Worm (Caenorhabditis elegans) whole organism, mixed stage, embryonic: ENCODE data around the gene nlp-3.
A peak's percentile ranks its signal among the peaks of the same experiment; 100 is the strongest.

Source experiments
- M03D4.4 ChIP-seq: sonication (generic microtip); optimal IDR thresholded peaks from 2 replicates; lab custom pipeline; 2017; ENCODE audit warnings: mild to moderate bottlenecking, missing genetic modification characterization, missing compliant biosample characterization
- bed-3 ChIP-seq: fragments of 200-800 bp; sonication (Bioruptor generic); optimal IDR thresholded peaks from 3 replicates; lab custom pipeline; 2018; ENCODE audit warnings: mild to moderate bottlenecking, missing genetic modification characterization, moderate library complexity, missing compliant biosample characterization
- blmp-1 ChIP-seq: fragments of 150-350 bp; optimal IDR thresholded peaks from 2 replicates; lab custom pipeline; 2014; ENCODE audit warnings: missing biosample characterization, missing genetic modification characterization
- ceh-39 ChIP-seq: fragments of 150-350 bp; optimal IDR thresholded peaks from 2 replicates; lab custom pipeline; 2014; ENCODE audit warnings: missing biosample characterization, missing genetic modification characterization
- ceh-43 ChIP-seq: fragments of 200-800 bp; sonication (Bioruptor generic); optimal IDR thresholded peaks from 2 replicates; lab custom pipeline; 2018; ENCODE audit warnings: mild to moderate bottlenecking, missing genetic modification characterization, moderate library complexity, missing compliant biosample characterization
- ceh-83 ChIP-seq: fragments of 200-800 bp; sonication (Bioruptor generic); optimal IDR thresholded peaks from 2 replicates; lab custom pipeline; 2018; ENCODE audit warnings: mild to moderate bottlenecking, missing genetic modification characterization, missing compliant biosample characterization
- ces-1 ChIP-seq: fragments of 150-350 bp; optimal IDR thresholded peaks from 2 replicates; lab custom pipeline; 2014; ENCODE audit warnings: missing biosample characterization, missing genetic modification reagents, missing genetic modification characterization
- cnd-1 ChIP-seq: fragments of 200-800 bp; sonication (Bioruptor generic); optimal IDR thresholded peaks from 2 replicates; lab custom pipeline; 2018; ENCODE audit warnings: mild to moderate bottlenecking, missing genetic modification characterization, missing compliant biosample characterization
- drap-1 ChIP-seq: fragments of 200-800 bp; sonication (Bioruptor generic); optimal IDR thresholded peaks from 3 replicates; lab custom pipeline; 2018; ENCODE audit warnings: mild to moderate bottlenecking, missing genetic modification characterization, missing compliant biosample characterization
- elt-1 ChIP-seq: sonication (generic microtip); optimal IDR thresholded peaks from 2 replicates; lab custom pipeline; 2017; ENCODE audit warnings: missing genetic modification characterization, mild to moderate bottlenecking, missing compliant biosample characterization, antibody characterized with exemption, moderate library complexity, borderline replicate concordance; ENCODE audit not compliant: insufficient read depth
- elt-3 ChIP-seq: fragments of 150-350 bp; optimal IDR thresholded peaks from 2 replicates; lab custom pipeline; 2014; ENCODE audit warnings: missing biosample characterization, missing genetic modification characterization
- flh-1 ChIP-seq: fragments of 200-800 bp; sonication (Bioruptor generic); optimal IDR thresholded peaks from 2 replicates; lab custom pipeline; 2018; ENCODE audit warnings: mild to moderate bottlenecking, missing genetic modification characterization, moderate library complexity, missing compliant biosample characterization
- ham-2 ChIP-seq: fragments of 200-800 bp; sonication (Bioruptor generic); optimal IDR thresholded peaks from 2 replicates; lab custom pipeline; 2018; ENCODE audit warnings: mild to moderate bottlenecking, missing genetic modification characterization, missing compliant biosample characterization
- hlh-1 ChIP-seq: fragments of 150-350 bp; optimal IDR thresholded peaks from 2 replicates; lab custom pipeline; 2014; ENCODE audit warnings: missing biosample characterization, missing genetic modification reagents, missing genetic modification characterization
- lin-13 ChIP-seq: fragments of 150-350 bp; optimal IDR thresholded peaks from 2 replicates; lab custom pipeline; 2014; ENCODE audit warnings: missing biosample characterization, missing genetic modification characterization
- lin-32 ChIP-seq: fragments of 200-800 bp; sonication (Bioruptor generic); optimal IDR thresholded peaks from 2 replicates; lab custom pipeline; 2018; ENCODE audit warnings: mild to moderate bottlenecking, missing genetic modification characterization, missing compliant biosample characterization
- lsy-2 ChIP-seq: fragments of 150-350 bp; optimal IDR thresholded peaks from 2 replicates; lab custom pipeline; 2014; ENCODE audit warnings: missing biosample characterization, missing genetic modification characterization
- mab-5 ChIP-seq: fragments of 150-350 bp; optimal IDR thresholded peaks from 2 replicates; lab custom pipeline; 2014; ENCODE audit warnings: missing biosample characterization, missing genetic modification characterization
- mep-1 ChIP-seq: fragments of 150-350 bp; optimal IDR thresholded peaks from 2 replicates; lab custom pipeline; 2017; ENCODE audit warnings: missing biosample characterization, missing genetic modification reagents, missing genetic modification characterization, inconsistent platforms
- mls-2 ChIP-seq: sonication (generic microtip); optimal IDR thresholded peaks from 2 replicates; lab custom pipeline; 2016; ENCODE audit warnings: mild to moderate bottlenecking, missing genetic modification characterization, moderate library complexity, missing compliant biosample characterization
- nhr-12 ChIP-seq: fragments of 150-350 bp; optimal IDR thresholded peaks from 2 replicates; lab custom pipeline; 2014; ENCODE audit warnings: missing biosample characterization, missing genetic modification characterization
- nhr-2 ChIP-seq: fragments of 150-350 bp; optimal IDR thresholded peaks from 2 replicates; lab custom pipeline; 2014; ENCODE audit warnings: missing biosample characterization, missing genetic modification characterization
- nhr-237 ChIP-seq: fragments of 150-350 bp; optimal IDR thresholded peaks from 2 replicates; lab custom pipeline; 2014; ENCODE audit warnings: missing biosample characterization, missing genetic modification characterization
- nhr-28 ChIP-seq: fragments of 150-350 bp; optimal IDR thresholded peaks from 2 replicates; lab custom pipeline; 2014; ENCODE audit warnings: missing biosample characterization, missing genetic modification characterization
- nhr-76 ChIP-seq: sonication (generic microtip); optimal IDR thresholded peaks from 2 replicates; lab custom pipeline; 2017; ENCODE audit warnings: missing biosample characterization, missing genetic modification characterization
- pha-4 ChIP-seq: fragments of 150-350 bp; optimal IDR thresholded peaks from 2 replicates; lab custom pipeline; 2018; ENCODE audit warnings: missing biosample characterization, missing genetic modification reagents, missing genetic modification characterization
- sem-2 ChIP-seq: fragments of 200-800 bp; sonication (Bioruptor generic); optimal IDR thresholded peaks from 2 replicates; lab custom pipeline; 2018; ENCODE audit warnings: mild to moderate bottlenecking, missing genetic modification characterization, missing compliant biosample characterization
- snpc-4 ChIP-seq: fragments of 150-350 bp; optimal IDR thresholded peaks from 2 replicates; lab custom pipeline; 2014; ENCODE audit warnings: missing biosample characterization, missing genetic modification characterization
- sptf-1 ChIP-seq: sonication (generic microtip); optimal IDR thresholded peaks from 2 replicates; lab custom pipeline; 2017; ENCODE audit warnings: mild to moderate bottlenecking, missing genetic modification characterization, moderate library complexity, missing compliant biosample characterization
- tbx-8 ChIP-seq: fragments of 200-800 bp; sonication (Bioruptor generic); optimal IDR thresholded peaks from 2 replicates; lab custom pipeline; 2018; ENCODE audit warnings: mild to moderate bottlenecking, missing genetic modification characterization, moderate library complexity, missing compliant biosample characterization
- unc-120 ChIP-seq: sonication (generic microtip); optimal IDR thresholded peaks from 2 replicates; lab custom pipeline; 2017; ENCODE audit warnings: missing genetic modification characterization, missing compliant biosample characterization; ENCODE audit not compliant: poor library complexity, severe bottlenecking
- unc-39 ChIP-seq: fragments of 150-350 bp; optimal IDR thresholded peaks from 2 replicates; lab custom pipeline; 2014; ENCODE audit warnings: missing biosample characterization, missing genetic modification characterization
- unc-62 ChIP-seq: fragments of 150-350 bp; optimal IDR thresholded peaks from 2 replicates; lab custom pipeline; 2014; ENCODE audit warnings: missing biosample characterization, missing genetic modification reagents, missing genetic modification characterization
- zip-8 ChIP-seq: fragments of 150-350 bp; optimal IDR thresholded peaks from 2 replicates; lab custom pipeline; 2014; ENCODE audit warnings: missing biosample characterization, missing genetic modification characterization
- ztf-11 ChIP-seq: fragments of 150-350 bp; optimal IDR thresholded peaks from 2 replicates; lab custom pipeline; 2014; ENCODE audit warnings: missing biosample characterization, missing genetic modification characterization

The nlp-3 gene

DNA sequence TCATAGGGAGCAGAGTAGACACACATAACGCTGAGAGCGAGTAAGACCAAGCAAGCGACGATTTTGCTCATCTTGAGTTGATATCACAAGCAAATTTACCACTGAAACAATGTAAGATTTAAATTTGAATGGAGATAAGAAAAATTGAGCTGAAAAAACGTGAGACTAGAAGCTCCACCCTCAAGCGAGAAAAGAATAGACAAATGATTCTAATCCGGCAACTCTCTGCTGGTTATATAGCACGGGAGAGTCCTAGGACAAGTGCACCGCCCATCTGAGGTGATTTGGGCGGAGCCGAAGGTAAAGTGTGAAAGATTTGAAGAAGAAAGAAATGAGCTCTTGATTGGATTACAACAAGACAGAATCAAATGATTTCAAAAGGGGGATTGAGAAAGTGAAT, at the start of gene nlp-3:
Gene nlp-3, minus strand, starts transcription at position 101 of the 400 bp plus-strand sequence.
- TF ChIP-seq sem-2 (no peak), hlh-1 (no peak), ham-2 (no peak), lsy-2 (no peak), nhr-76 (tag; lab: Kevin White, UChicago) (no peak), ces-1 (GFP tag; lab: Kevin White, UChicago) (no peak), ceh-43 (GFP tag; lab: Kevin White, UChicago) (no peak), drap-1 (GFP tag; lab: Kevin White, UChicago) (no peak), ztf-11 (tag; lab: Kevin White, UChicago) (no peak), lin-32 (GFP tag; lab: Kevin White, UChicago) (no peak)

ce11 chrX:13227778-13228177, 49.5 kb upstream of the nlp-3 start:
- TF ChIP-seq zip-8 (tag; lab: Kevin White, UChicago) (peak; percentile 99), nhr-237 (tag; lab: Kevin White, UChicago) (no peak)

- no peak for TF ChIP-seq lsy-2
- no peak for TF ChIP-seq unc-39 (tag; lab: Kevin White, UChicago)
- no peak for TF ChIP-seq elt-3
- TF ChIP-seq elt-1 (tag; lab: Kevin White, UChicago) = no peak
- TF ChIP-seq snpc-4 (tag; lab: Kevin White, UChicago) = no peak
- TF ChIP-seq drap-1 (GFP tag; lab: Kevin White, UChicago) = no peak
- TF ChIP-seq M03D4.4 (tag; lab: Kevin White, UChicago) = no peak
- TF ChIP-seq zip-8 (tag; lab: Kevin White, UChicago) = no peak
- no peak for TF ChIP-seq tbx-8 (GFP tag; lab: Kevin White, UChicago)
- TF ChIP-seq mab-5 (tag; lab: Kevin White, UChicago) = no peak
- no peak for TF ChIP-seq lin-32 (GFP tag; lab: Kevin White, UChicago)
- TF ChIP-seq sem-2 = no peak
- no peak for TF ChIP-seq nhr-12 (tag; lab: Kevin White, UChicago)
- TF ChIP-seq unc-62 (GFP tag; lab: Kevin White, UChicago) = no peak
- no peak for TF ChIP-seq flh-1 (GFP tag; lab: Kevin White, UChicago)
- no peak for TF ChIP-seq mep-1 (tag; lab: Kevin White, UChicago)
- TF ChIP-seq ham-2 = no peak
- TF ChIP-seq pha-4 (tag; lab: Kevin White, UChicago) = no peak
- TF ChIP-seq hlh-1 = no peak
- TF ChIP-seq cnd-1 (tag; lab: Kevin White, UChicago) = no peak
- TF ChIP-seq ces-1 (GFP tag; lab: Kevin White, UChicago) = peak; percentile 39
- TF ChIP-seq ztf-11 (tag; lab: Kevin White, UChicago) = no peak
- TF ChIP-seq nhr-28 (tag; lab: Kevin White, UChicago) = no peak
- TF ChIP-seq nhr-2 = peak; percentile 41
- no peak for TF ChIP-seq mls-2 (tag; lab: Kevin White, UChicago)
- TF ChIP-seq ceh-83 (GFP tag; lab: Kevin White, UChicago) = no peak
- TF ChIP-seq ceh-39 (tag; lab: Kevin White, UChicago) = peak; percentile 51
- no peak for TF ChIP-seq nhr-237 (tag; lab: Kevin White, UChicago)
- peak; percentile 26 for TF ChIP-seq unc-120 (tag; lab: Kevin White, UChicago)
- TF ChIP-seq ceh-43 (GFP tag; lab: Kevin White, UChicago) = no peak
- TF ChIP-seq blmp-1 (tag; lab: Kevin White, UChicago) = no peak
- TF ChIP-seq lin-13 = no peak
- no peak for TF ChIP-seq bed-3 (GFP tag; lab: Kevin White, UChicago)
- peak; percentile 48 for TF ChIP-seq sptf-1 (tag; lab: Kevin White, UChicago)
- TF ChIP-seq, all 35 proteins: peak for 5
These were observed 48.4 kb upstream of the nlp-3 start, which contains the start of gene skr-21 for ce11 chrX:13226614-13227096. Gene skr-21 (minus strand): TSS chrX:13226664.
